Fruit fly (Drosophila melanogaster) whole organism, embryonic: Measurements from ENCODE around the gene scpr-C.

ENCODE experiments used
- C15 ChIP-seq: fragments of 200-800 bp; sonication (Bioruptor generic); IDR thresholded peaks from 3 replicates; pipeline ENCODE4 v1.3.6; 2022; ENCODE audit warnings: missing biosample characterization, missing genetic modification characterization
- CG10462 ChIP-seq: fragments of 200-800 bp; sonication (Bioruptor generic); optimal IDR thresholded peaks from 2 replicates; lab custom pipeline; 2016; ENCODE audit warnings: missing biosample characterization, missing genetic modification characterization
- CG10979 ChIP-seq: fragments of 200-800 bp; sonication (Bioruptor generic); optimal IDR thresholded peaks from 2 replicates; lab custom pipeline; 2018; ENCODE audit warnings: missing biosample characterization, mild to moderate bottlenecking, missing genetic modification characterization, moderate library complexity
- CG11504 ChIP-seq: fragments of 200-800 bp; sonication (Bioruptor generic); optimal IDR thresholded peaks from 3 replicates; lab custom pipeline; 2019; ENCODE audit warnings: missing biosample characterization, mild to moderate bottlenecking, missing genetic modification characterization, moderate library complexity
- CG11696 ChIP-seq: fragments of 200-800 bp; sonication (Bioruptor generic); IDR thresholded peaks from 2 replicates; pipeline ENCODE4 v1.3.6; 2022; ENCODE audit warnings: missing biosample characterization, missing genetic modification characterization
- CG15514 ChIP-seq: fragments of 200-800 bp; sonication (Bioruptor generic); optimal IDR thresholded peaks from 3 replicates; lab custom pipeline; 2017; ENCODE audit warnings: missing biosample characterization, missing genetic modification characterization, mild to moderate bottlenecking, moderate library complexity, missing genetic modification reagents
- CG17568 ChIP-seq: fragments of 200-800 bp; sonication (Bioruptor generic); optimal IDR thresholded peaks from 2 replicates; lab custom pipeline; 2018; ENCODE audit warnings: missing biosample characterization, mild to moderate bottlenecking, missing genetic modification characterization, moderate library complexity
- CG18011 ChIP-seq: fragments of 200-800 bp; sonication (Bioruptor generic); optimal IDR thresholded peaks from 2 replicates; lab custom pipeline; 2017; ENCODE audit warnings: missing biosample characterization, missing genetic modification characterization, mild to moderate bottlenecking, moderate library complexity, missing genotype
- CG2875 ChIP-seq: fragments of 200-800 bp; sonication (Bioruptor generic); optimal IDR thresholded peaks from 2 replicates; lab custom pipeline; 2017; ENCODE audit warnings: missing biosample characterization, mild to moderate bottlenecking, missing genetic modification characterization, missing genetic modification reagents
- CG31388 ChIP-seq: fragments of 200-800 bp; sonication (Bioruptor generic); optimal IDR thresholded peaks from 2 replicates; lab custom pipeline; 2016; ENCODE audit warnings: missing biosample characterization, missing genetic modification characterization
- CG32767 ChIP-seq: fragments of 200-800 bp; sonication (Bioruptor generic); IDR thresholded peaks from 2 replicates; pipeline ENCODE4 v1.3.6; 2022; ENCODE audit warnings: missing biosample characterization, missing genetic modification characterization
- CG42726 ChIP-seq: fragments of 200-800 bp; sonication (Bioruptor generic); IDR thresholded peaks from 2 replicates; pipeline ENCODE4 v1.3.6; 2022; ENCODE audit warnings: missing biosample characterization, missing genetic modification characterization; ENCODE audit not compliant: partially characterized antibody
- CG4820 ChIP-seq: fragments of 200-800 bp; sonication (Bioruptor generic); optimal IDR thresholded peaks from 3 replicates; lab custom pipeline; 2016; ENCODE audit warnings: missing biosample characterization, missing genetic modification characterization
- CG5180 ChIP-seq: fragments of 200-800 bp; sonication (Bioruptor generic); optimal IDR thresholded peaks from 3 replicates; lab custom pipeline; 2017; ENCODE audit warnings: missing biosample characterization, missing genetic modification characterization, mild to moderate bottlenecking, moderate library complexity, missing genetic modification reagents
- CG6854 ChIP-seq: fragments of 200-800 bp; sonication (Bioruptor generic); optimal IDR thresholded peaks from 3 replicates; lab custom pipeline; 2017; ENCODE audit warnings: missing biosample characterization, mild to moderate bottlenecking, missing genetic modification characterization
- CG7357 ChIP-seq: fragments of 200-800 bp; sonication (Bioruptor generic); IDR thresholded peaks from 3 replicates; pipeline ENCODE4 v1.3.6; 2022; ENCODE audit warnings: missing biosample characterization, missing genetic modification characterization
- CG8281 ChIP-seq: fragments of 200-800 bp; sonication (Bioruptor generic); optimal IDR thresholded peaks from 2 replicates; lab custom pipeline; 2018; ENCODE audit warnings: missing biosample characterization, mild to moderate bottlenecking, missing genetic modification characterization, moderate library complexity
- CG8944 ChIP-seq: fragments of 200-800 bp; sonication (Bioruptor generic); optimal IDR thresholded peaks from 3 replicates; lab custom pipeline; 2016; ENCODE audit warnings: missing biosample characterization, missing genetic modification characterization
- CG9727 ChIP-seq: fragments of 200-800 bp; sonication (Bioruptor generic); optimal IDR thresholded peaks from 3 replicates; lab custom pipeline; 2017; ENCODE audit warnings: missing biosample characterization, mild to moderate bottlenecking, missing genetic modification characterization
- Doc2 ChIP-seq: fragments of 200-800 bp; sonication (Bioruptor generic); IDR thresholded peaks from 2 replicates; pipeline ENCODE4 v1.3.6; 2022; ENCODE audit warnings: missing biosample characterization, missing genetic modification characterization
- HHEX ChIP-seq: fragments of 200-800 bp; sonication (Bioruptor generic); optimal IDR thresholded peaks from 3 replicates; lab custom pipeline; 2017; ENCODE audit warnings: missing biosample characterization, mild to moderate bottlenecking, missing genetic modification characterization, missing genetic modification reagents
- HLH54F ChIP-seq: fragments of 200-800 bp; sonication (Bioruptor generic); optimal IDR thresholded peaks from 3 replicates; lab custom pipeline; 2016; ENCODE audit warnings: missing biosample characterization, missing genetic modification characterization
- HmgD ChIP-seq: fragments of 200-800 bp; sonication (Bioruptor generic); optimal IDR thresholded peaks from 3 replicates; lab custom pipeline; 2016; ENCODE audit warnings: missing biosample characterization, missing genetic modification characterization
- Hmx ChIP-seq: fragments of 200-800 bp; sonication (Bioruptor generic); optimal IDR thresholded peaks from 2 replicates; lab custom pipeline; 2016; ENCODE audit warnings: missing biosample characterization, missing genetic modification characterization
- Myb ChIP-seq: fragments of 200-800 bp; sonication (Bioruptor generic); optimal IDR thresholded peaks from 2 replicates; lab custom pipeline; 2016; ENCODE audit warnings: missing biosample characterization, missing genetic modification characterization
- Neu2 ChIP-seq: fragments of 200-800 bp; sonication (Bioruptor generic); optimal IDR thresholded peaks from 3 replicates; lab custom pipeline; 2016; ENCODE audit warnings: missing biosample characterization, missing genetic modification characterization, borderline replicate concordance
- Opbp ChIP-seq: fragments of 200-800 bp; sonication (Bioruptor generic); IDR thresholded peaks from 3 replicates; pipeline ENCODE4 v1.3.6; 2022; ENCODE audit warnings: missing biosample characterization, missing genetic modification characterization; ENCODE audit not compliant: partially characterized antibody
- Pdp1 ChIP-seq, 2 experiments: fragments of 200-800 bp; sonication (Bioruptor generic); optimal IDR thresholded peaks; 3 replicates each; lab custom pipeline; 2016; ENCODE audit warnings: missing biosample characterization in 2 of 2, missing genetic modification characterization in 2 of 2, mild to moderate bottlenecking in 1 of 2, moderate library complexity in 1 of 2
- Scr ChIP-seq: fragments of 200-800 bp; sonication (Bioruptor generic); IDR thresholded peaks from 2 replicates; pipeline ENCODE4 v1.3.6; 2022; ENCODE audit warnings: missing biosample characterization, missing genetic modification characterization; ENCODE audit not compliant: partially characterized antibody
- Sry-β ChIP-seq: fragments of 200-800 bp; sonication (Bioruptor generic); optimal IDR thresholded peaks from 2 replicates; lab custom pipeline; 2018; ENCODE audit warnings: missing biosample characterization, mild to moderate bottlenecking, missing genetic modification characterization, moderate library complexity
- ara ChIP-seq: fragments of 200-800 bp; sonication (Bioruptor generic); IDR thresholded peaks from 2 replicates; pipeline ENCODE4 v1.3.6; 2022; ENCODE audit warnings: missing biosample characterization, missing genetic modification characterization
- ase ChIP-seq: fragments of 200-800 bp; sonication (Bioruptor generic); IDR thresholded peaks from 3 replicates; pipeline ENCODE4 v1.3.6; 2022; ENCODE audit warnings: missing biosample characterization, missing genetic modification characterization
- bab2 ChIP-seq: fragments of 200-800 bp; sonication (Bioruptor generic); optimal IDR thresholded peaks from 2 replicates; lab custom pipeline; 2016; ENCODE audit warnings: missing biosample characterization, missing genetic modification characterization
- bsh ChIP-seq, 2 experiments: fragments of 200-800 bp; sonication (Bioruptor generic); optimal IDR thresholded peaks; 2 replicates each; lab custom pipeline; 2017 to 2018; ENCODE audit warnings: mild to moderate bottlenecking in 2 of 2, missing biosample characterization in 2 of 2, missing genetic modification characterization in 2 of 2, moderate library complexity in 1 of 2
- crol ChIP-seq: fragments of 200-800 bp; sonication (Bioruptor generic); IDR thresholded peaks from 2 replicates; pipeline ENCODE4 v1.3.6; 2022; ENCODE audit warnings: missing biosample characterization, missing genetic modification characterization
- dm ChIP-seq: fragments of 200-800 bp; sonication (Bioruptor generic); optimal IDR thresholded peaks from 3 replicates; lab custom pipeline; 2016; ENCODE audit warnings: missing biosample characterization, missing genetic modification characterization
- fru ChIP-seq: fragments of >200 bp; optimal IDR thresholded peaks from 2 replicates; lab custom pipeline; 2017
- ham ChIP-seq: fragments of 200-800 bp; sonication (Bioruptor generic); IDR thresholded peaks from 2 replicates; pipeline ENCODE4 v1.3.6; 2022; ENCODE audit warnings: missing biosample characterization, missing genetic modification characterization
- hb ChIP-seq: fragments of 200-800 bp; sonication (Bioruptor generic); IDR thresholded peaks from 3 replicates; pipeline ENCODE4 v1.3.6; 2022; ENCODE audit warnings: missing biosample characterization, missing genetic modification characterization; ENCODE audit not compliant: partially characterized antibody
- jigr1 ChIP-seq: fragments of 200-800 bp; sonication (Bioruptor generic); IDR thresholded peaks from 3 replicates; pipeline ENCODE4 v1.3.6; 2022; ENCODE audit warnings: missing biosample characterization, missing genetic modification characterization
- jing ChIP-seq: fragments of 200-800 bp; sonication (Bioruptor generic); optimal IDR thresholded peaks from 2 replicates; lab custom pipeline; 2018; ENCODE audit warnings: missing biosample characterization, mild to moderate bottlenecking, missing genetic modification characterization
- kni ChIP-seq: fragments of 200-800 bp; sonication (Bioruptor generic); optimal IDR thresholded peaks from 3 replicates; lab custom pipeline; 2017; ENCODE audit warnings: mild to moderate bottlenecking, missing biosample characterization, missing genetic modification reagents, missing genetic modification characterization
- otp ChIP-seq: fragments of 200-800 bp; sonication (Bioruptor generic); IDR thresholded peaks from 3 replicates; pipeline ENCODE4, ENCODE4 v1.3.6; 2022; ENCODE audit warnings: missing biosample characterization, missing genetic modification characterization
- sens ChIP-seq: fragments of 200-800 bp; sonication (Bioruptor generic); peaks from one replicate; lab custom pipeline; 2016; ENCODE audit warnings: missing biosample characterization, missing genetic modification characterization
- sens-2 ChIP-seq: fragments of 200-800 bp; sonication (Bioruptor generic); IDR thresholded peaks from 2 replicates; pipeline ENCODE4 v1.3.6; 2022; ENCODE audit warnings: missing biosample characterization, missing genetic modification characterization
- slp2 ChIP-seq: fragments of 200-800 bp; sonication (Bioruptor generic); optimal IDR thresholded peaks from 2 replicates; lab custom pipeline; 2016; ENCODE audit warnings: missing biosample characterization, missing genetic modification characterization
- so ChIP-seq: fragments of 200-800 bp; sonication (Bioruptor generic); IDR thresholded peaks from 3 replicates; pipeline ENCODE4 v1.3.6; 2022; ENCODE audit warnings: missing biosample characterization, missing genetic modification characterization
- sob ChIP-seq: fragments of 200-800 bp; sonication (Bioruptor generic); IDR thresholded peaks from 2 replicates; pipeline ENCODE4 v1.3.6; 2022; ENCODE audit warnings: missing biosample characterization, missing genetic modification characterization
- tup ChIP-seq: fragments of 200-800 bp; sonication (Bioruptor generic); optimal IDR thresholded peaks from 2 replicates; lab custom pipeline; 2016; ENCODE audit warnings: missing biosample characterization, mild to moderate bottlenecking, missing genetic modification characterization, moderate library complexity
- twi ChIP-seq: fragments of 200-800 bp; optimal IDR thresholded peaks from 2 replicates; lab custom pipeline; 2019; ENCODE audit warnings: missing biosample characterization, mild to moderate bottlenecking, missing genetic modification characterization, moderate library complexity
- zen ChIP-seq: fragments of 200-800 bp; sonication (Bioruptor generic); optimal IDR thresholded peaks from 3 replicates; lab custom pipeline; 2018; ENCODE audit warnings: missing biosample characterization, mild to moderate bottlenecking, missing genetic modification characterization, moderate library complexity

scpr-C gene

DNA sequence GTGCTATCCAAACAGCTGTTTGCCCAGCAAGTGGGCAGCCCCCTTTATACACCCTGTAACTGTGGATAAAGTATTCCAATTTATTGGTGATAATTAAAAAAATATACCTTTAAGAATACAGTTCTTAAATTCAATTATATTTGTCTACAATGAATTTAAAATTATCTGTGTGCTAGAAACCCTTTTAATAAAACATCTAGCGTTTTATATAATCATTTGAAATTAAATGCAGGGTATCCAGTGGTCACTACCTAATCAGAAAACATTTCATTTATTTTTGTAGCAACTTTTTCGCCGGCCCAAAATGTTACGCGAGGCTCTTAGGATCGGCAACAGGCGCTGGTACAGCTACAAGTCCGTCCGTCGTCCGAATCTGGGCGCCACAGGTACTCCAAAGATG lies 1.2 kb downstream of the scpr-C start, which contains the start of gene CG17726 (continued):
- TF ChIP-seq bsh (GFP tag; optimal IDR thresholded peaks at IDR 0.05; lab: Kevin White, UChicago) (peak; percentile 62 to 99), jigr1 (GFP tag; lab: Robert Waterston, UW) (peak; percentile 88), CG18011 (GFP tag; lab: Kevin White, UChicago) (peak; percentile 83), CG8944 (GFP tag; lab: Kevin White, UChicago) (peak; percentile 87), zen (tag; lab: Kevin White, UChicago) (peak; percentile 98), CG9727 (GFP tag; lab: Kevin White, UChicago) (peak; percentile 97), CG8281 (peak; percentile 88), Doc2 (GFP tag; lab: Robert Waterston, UW) (peak; percentile 89), CG32767 (GFP tag; lab: Robert Waterston, UW) (peak; percentile 98), otp (GFP tag; lab: Robert Waterston, UW) (peak; percentile 98), HHEX (GFP tag; lab: Kevin White, UChicago) (peak; percentile 91), ase (GFP tag; lab: Robert Waterston, UW) (peak; percentile 98), CG42726 (GFP tag; lab: Robert Waterston, UW) (no peak), CG7357 (GFP tag; lab: Robert Waterston, UW) (peak; percentile 92), slp2 (GFP tag; lab: Kevin White, UChicago) (peak; percentile 84), CG11696 (GFP tag; lab: Robert Waterston, UW) (peak; percentile 94), jing (peak; percentile 92), CG10979 (tag; lab: Kevin White, UChicago) (peak; percentile 97), sens-2 (GFP tag; lab: Robert Waterston, UW) (peak; percentile 97), CG6854 (peak; percentile 89), CG5180 (GFP tag; lab: Kevin White, UChicago) (no peak), tup (GFP tag; lab: Kevin White, UChicago) (peak; percentile 89), Myb (GFP tag; lab: Kevin White, UChicago) (peak; percentile 61), sens (GFP tag; lab: Kevin White, UChicago) (peak; percentile 99), twi (tag; lab: Kevin White, UChicago) (peak; percentile 96), ham (peak; percentile 88; the same call in 1 of the 2 replicates), C15 (GFP tag; lab: Robert Waterston, UW) (peak; percentile 92), CG10462 (peak; percentile 96), sob (GFP tag; lab: Robert Waterston, UW) (peak; percentile 97), ara (peak; percentile 98), CG11504 (tag; lab: Kevin White, UChicago) (peak; percentile 95), so (GFP tag; lab: Robert Waterston, UW) (peak; percentile 99), HLH54F (GFP tag; lab: Kevin White, UChicago) (peak; percentile 78), Hmx (GFP tag; lab: Kevin White, UChicago) (peak; percentile 84), CG4820 (GFP tag; lab: Kevin White, UChicago) (peak; percentile 94), CG15514 (peak; percentile 86), CG31388 (GFP tag; lab: Kevin White, UChicago) (peak; percentile 97), fru (lab: Kevin White, UChicago) (no peak), hb (GFP tag; lab: Robert Waterston, UW) (no peak), Sry-β (GFP tag; lab: Kevin White, UChicago) (peak; percentile 39), CG2875 (peak; percentile 96), HmgD (GFP tag; lab: Kevin White, UChicago) (peak; percentile 62), dm (GFP tag; lab: Kevin White, UChicago) (peak; percentile 79), Scr (GFP tag; lab: Robert Waterston, UW) (no peak), kni (GFP tag; lab: Kevin White, UChicago) (peak; percentile 76), Neu2 (GFP tag; lab: Kevin White, UChicago) (no peak), Pdp1 (GFP tag; optimal IDR thresholded peaks at IDR 0.05; lab: Kevin White, UChicago) (peak; percentile 90 to 95), Opbp (GFP tag; lab: Robert Waterston, UW) (no peak), crol (peak; percentile 74), bab2 (GFP tag; lab: Kevin White, UChicago) (peak; percentile 93), CG17568 (no peak)
